Fruit fly (Drosophila melanogaster) S2 (cell line): ENCODE results near the gene GABA-B-R3.

Source experiments
- CG8478 ChIP-seq: fragments of >200 bp; optimal IDR thresholded peaks from 2 replicates; lab custom pipeline; 2018
- CTCF ChIP-seq, 2 experiments: fragments of >200 bp; optimal IDR thresholded peaks; 2 replicates each; lab custom pipeline; 2018

dm6 chr2L:744295-744694, 5.5 kb upstream of the GABA-B-R3 start, which contains the start of gene Eaat2:
- no peak for TF ChIP-seq CG8478
- no peak for TF ChIP-seq CTCF (optimal IDR thresholded peaks at IDR 0.05; lab: Kevin White, UChicago)
